Fruit fly (Drosophila melanogaster) whole organism, embryonic: ENCODE results near the gene Nlg4.

ENCODE experiments used
- Ada2b ChIP-seq: fragments of 200-800 bp; sonication (Bioruptor generic); IDR thresholded peaks from 2 replicates; pipeline ENCODE4 v1.3.6; 2022; ENCODE audit warnings: missing biosample characterization, missing genetic modification characterization
- CG1024 ChIP-seq: fragments of 200-800 bp; sonication (Bioruptor generic); IDR thresholded peaks from 2 replicates; pipeline ENCODE4 v1.3.6; 2022; ENCODE audit warnings: missing biosample characterization, missing genetic modification characterization
- CG10274 ChIP-seq: fragments of 200-800 bp; sonication (Bioruptor generic); optimal IDR thresholded peaks from 3 replicates; lab custom pipeline; 2017; ENCODE audit warnings: missing biosample characterization, mild to moderate bottlenecking, missing genetic modification characterization
- CG10366 ChIP-seq: fragments of 200-800 bp; sonication (Bioruptor generic); IDR thresholded peaks from 2 replicates; pipeline ENCODE4 v1.3.6; 2022; ENCODE audit warnings: missing biosample characterization, missing genetic modification characterization
- CG10959 ChIP-seq: fragments of 200-800 bp; sonication (Bioruptor generic); IDR thresholded peaks from 2 replicates; pipeline ENCODE4 v1.3.6; 2022; ENCODE audit warnings: missing biosample characterization, missing genetic modification characterization
- CG11093 ChIP-seq: fragments of 200-800 bp; sonication (Bioruptor generic); IDR thresholded peaks from 3 replicates; pipeline ENCODE4 v1.3.6; 2022; ENCODE audit warnings: missing biosample characterization, missing genetic modification characterization
- CG11695 ChIP-seq: fragments of 200-800 bp; sonication (Bioruptor generic); IDR thresholded peaks from 3 replicates; pipeline ENCODE4 v1.3.6; 2022; ENCODE audit warnings: missing biosample characterization, missing genetic modification characterization
- CG11723 ChIP-seq: fragments of 200-800 bp; sonication (Bioruptor generic); optimal IDR thresholded peaks from 2 replicates; lab custom pipeline; 2017; ENCODE audit warnings: missing biosample characterization, mild to moderate bottlenecking, missing genetic modification characterization
- CG14014 ChIP-seq: fragments of 200-800 bp; sonication (Bioruptor generic); IDR thresholded peaks from 2 replicates; pipeline ENCODE4 v1.3.6; 2022; ENCODE audit warnings: missing biosample characterization, missing genetic modification characterization
- CG1602 ChIP-seq: fragments of 200-800 bp; sonication (Bioruptor generic); optimal IDR thresholded peaks from 3 replicates; lab custom pipeline; 2016; ENCODE audit warnings: missing biosample characterization, missing genetic modification characterization
- CG1647 ChIP-seq: fragments of 200-800 bp; sonication (Bioruptor generic); optimal IDR thresholded peaks from 3 replicates; lab custom pipeline; 2016; ENCODE audit warnings: missing biosample characterization, missing genetic modification characterization
- CG17612 ChIP-seq: fragments of 200-800 bp; sonication (Bioruptor generic); IDR thresholded peaks from 2 replicates; pipeline ENCODE4 v1.3.6; 2022; ENCODE audit warnings: missing biosample characterization, missing genetic modification characterization
- CG18476 ChIP-seq: fragments of 200-800 bp; sonication (Bioruptor generic); optimal IDR thresholded peaks from 2 replicates; lab custom pipeline; 2016; ENCODE audit warnings: missing biosample characterization, mild to moderate bottlenecking, missing genetic modification characterization
- CG18599 ChIP-seq: fragments of 200-800 bp; sonication (Bioruptor generic); optimal IDR thresholded peaks from 3 replicates; lab custom pipeline; 2017; ENCODE audit warnings: missing biosample characterization, missing genetic modification characterization, mild to moderate bottlenecking, moderate library complexity, missing genetic modification reagents
- CG3065 ChIP-seq: fragments of 200-800 bp; sonication (Bioruptor generic); optimal IDR thresholded peaks from 2 replicates; lab custom pipeline; 2016; ENCODE audit warnings: missing biosample characterization, missing genetic modification characterization
- CG34224 ChIP-seq: fragments of 200-800 bp; sonication (Bioruptor generic); IDR thresholded peaks from 3 replicates; pipeline ENCODE4 v1.3.6; 2022; ENCODE audit warnings: missing biosample characterization, missing genetic modification characterization; ENCODE audit not compliant: partially characterized antibody
- CG42726 ChIP-seq: fragments of 200-800 bp; sonication (Bioruptor generic); IDR thresholded peaks from 2 replicates; pipeline ENCODE4 v1.3.6; 2022; ENCODE audit warnings: missing biosample characterization, missing genetic modification characterization; ENCODE audit not compliant: partially characterized antibody
- CG7786 ChIP-seq: fragments of 200-800 bp; sonication (Bioruptor generic); optimal IDR thresholded peaks from 2 replicates; lab custom pipeline; 2016; ENCODE audit warnings: missing biosample characterization, missing genetic modification characterization
- CG9437 ChIP-seq: fragments of 200-800 bp; sonication (Bioruptor generic); optimal IDR thresholded peaks from 2 replicates; lab custom pipeline; 2018; ENCODE audit warnings: missing biosample characterization, mild to moderate bottlenecking, missing genetic modification characterization
- CG9727 ChIP-seq: fragments of 200-800 bp; sonication (Bioruptor generic); optimal IDR thresholded peaks from 3 replicates; lab custom pipeline; 2017; ENCODE audit warnings: missing biosample characterization, mild to moderate bottlenecking, missing genetic modification characterization
- CkIIα-i1 ChIP-seq: fragments of 200-800 bp; sonication (Bioruptor generic); IDR thresholded peaks from 2 replicates; pipeline ENCODE4 v1.3.6; 2022; ENCODE audit warnings: missing biosample characterization, missing genetic modification characterization
- CoRest ChIP-seq: fragments of 200-800 bp; sonication (Bioruptor generic); optimal IDR thresholded peaks from 3 replicates; lab custom pipeline; 2018; ENCODE audit warnings: missing biosample characterization, mild to moderate bottlenecking, missing genetic modification characterization, moderate library complexity
- Eip74EF ChIP-seq, 2 experiments: fragments of 200-800 bp in 1 of 2; fragments of >200 bp in 1 of 2; sonication (Bioruptor generic) in 1 of 2; optimal IDR thresholded peaks; 2 replicates each; lab custom pipeline; 2017 to 2019; ENCODE audit warnings: missing biosample characterization in 2 of 2, missing genetic modification characterization in 2 of 2, mild to moderate bottlenecking in 1 of 2, moderate library complexity in 1 of 2
- Elba2 ChIP-seq: fragments of 200-800 bp; sonication (Bioruptor generic); optimal IDR thresholded peaks from 3 replicates; lab custom pipeline; 2016; ENCODE audit warnings: missing biosample characterization, missing genetic modification characterization
- HLH3B ChIP-seq: fragments of 200-800 bp; sonication (Bioruptor generic); IDR thresholded peaks from 2 replicates; pipeline ENCODE4 v1.3.6; 2022; ENCODE audit warnings: missing biosample characterization, missing genetic modification characterization
- Hmx ChIP-seq: fragments of 200-800 bp; sonication (Bioruptor generic); optimal IDR thresholded peaks from 2 replicates; lab custom pipeline; 2016; ENCODE audit warnings: missing biosample characterization, missing genetic modification characterization
- Mes4 ChIP-seq: fragments of 200-800 bp; sonication (Bioruptor generic); optimal IDR thresholded peaks from 2 replicates; lab custom pipeline; 2016; ENCODE audit warnings: missing biosample characterization, missing genetic modification characterization
- Ptx1 ChIP-seq: fragments of 200-800 bp; sonication (Bioruptor generic); IDR thresholded peaks from 2 replicates; pipeline ENCODE4 v1.3.6; 2022; ENCODE audit warnings: missing biosample characterization, missing genetic modification characterization
- Spps ChIP-seq: fragments of 200-800 bp; sonication (Bioruptor generic); optimal IDR thresholded peaks from 2 replicates; lab custom pipeline; 2018; ENCODE audit warnings: missing biosample characterization, mild to moderate bottlenecking, missing genetic modification characterization
- Sry-β ChIP-seq: fragments of 200-800 bp; sonication (Bioruptor generic); optimal IDR thresholded peaks from 2 replicates; lab custom pipeline; 2018; ENCODE audit warnings: missing biosample characterization, mild to moderate bottlenecking, missing genetic modification characterization, moderate library complexity
- aop ChIP-seq: fragments of 200-800 bp; sonication (Bioruptor generic); IDR thresholded peaks from 2 replicates; pipeline ENCODE4 v1.3.6; 2022; ENCODE audit warnings: missing biosample characterization, missing genetic modification characterization
- ase ChIP-seq: fragments of 200-800 bp; sonication (Bioruptor generic); IDR thresholded peaks from 3 replicates; pipeline ENCODE4 v1.3.6; 2022; ENCODE audit warnings: missing biosample characterization, missing genetic modification characterization
- bbx ChIP-seq: fragments of 200-800 bp; sonication (Bioruptor generic); IDR thresholded peaks from 2 replicates; pipeline ENCODE4 v1.3.6; 2022; ENCODE audit warnings: missing biosample characterization, missing genetic modification characterization; ENCODE audit not compliant: partially characterized antibody
- btn ChIP-seq: fragments of 200-800 bp; sonication (Bioruptor generic); optimal IDR thresholded peaks from 2 replicates; lab custom pipeline; 2016; ENCODE audit warnings: missing biosample characterization, missing genetic modification characterization
- cg ChIP-seq: fragments of 200-800 bp; sonication (Bioruptor generic); optimal IDR thresholded peaks from 3 replicates; lab custom pipeline; 2019; ENCODE audit warnings: missing biosample characterization, mild to moderate bottlenecking, missing genetic modification characterization, moderate library complexity
- crol ChIP-seq: fragments of 200-800 bp; sonication (Bioruptor generic); IDR thresholded peaks from 2 replicates; pipeline ENCODE4 v1.3.6; 2022; ENCODE audit warnings: missing biosample characterization, missing genetic modification characterization
- dmrt11E ChIP-seq: fragments of 200-800 bp; sonication (Bioruptor generic); optimal IDR thresholded peaks from 3 replicates; lab custom pipeline; 2018; ENCODE audit warnings: missing biosample characterization, mild to moderate bottlenecking, missing genetic modification characterization, moderate library complexity
- dmrt99B ChIP-seq: fragments of 200-800 bp; sonication (Bioruptor generic); optimal IDR thresholded peaks from 2 replicates; lab custom pipeline; 2018; ENCODE audit warnings: missing biosample characterization, mild to moderate bottlenecking, missing genetic modification characterization, moderate library complexity
- eve ChIP-seq, 2 experiments: fragments of >200 bp; optimal IDR thresholded peaks; 2 replicates each; lab custom pipeline; 2017; ENCODE audit warnings: missing biosample characterization in 2 of 2, missing genetic modification characterization in 2 of 2
- ewg ChIP-seq: fragments of 200-800 bp; sonication (Bioruptor generic); optimal IDR thresholded peaks from 3 replicates; lab custom pipeline; 2017; ENCODE audit warnings: mild to moderate bottlenecking, missing biosample characterization, missing genetic modification reagents, missing genetic modification characterization
- fru ChIP-seq: fragments of >200 bp; optimal IDR thresholded peaks from 2 replicates; lab custom pipeline; 2017
- kay ChIP-seq: fragments of 200-800 bp; sonication (Bioruptor generic); optimal IDR thresholded peaks from 2 replicates; lab custom pipeline; 2016; ENCODE audit warnings: missing biosample characterization, missing genetic modification characterization
- otp ChIP-seq: fragments of 200-800 bp; sonication (Bioruptor generic); IDR thresholded peaks from 3 replicates; pipeline ENCODE4, ENCODE4 v1.3.6; 2022; ENCODE audit warnings: missing biosample characterization, missing genetic modification characterization
- phol ChIP-seq: fragments of 200-800 bp; sonication (Bioruptor generic); optimal IDR thresholded peaks from 3 replicates; lab custom pipeline; 2018; ENCODE audit warnings: missing biosample characterization, mild to moderate bottlenecking, missing genetic modification characterization, moderate library complexity
- psq ChIP-seq: fragments of 200-800 bp; sonication (Bioruptor generic); optimal IDR thresholded peaks from 2 replicates; lab custom pipeline; 2017; ENCODE audit warnings: missing biosample characterization, missing genetic modification characterization
- rib ChIP-seq: fragments of 200-800 bp; sonication (Bioruptor generic); IDR thresholded peaks from 2 replicates; pipeline ENCODE4 v1.3.6; 2022; ENCODE audit warnings: missing biosample characterization, missing genetic modification characterization
- sob ChIP-seq: fragments of 200-800 bp; sonication (Bioruptor generic); IDR thresholded peaks from 2 replicates; pipeline ENCODE4 v1.3.6; 2022; ENCODE audit warnings: missing biosample characterization, missing genetic modification characterization
- tll ChIP-seq, 2 experiments: fragments of 200-800 bp in 1 of 2; fragments of >200 bp in 1 of 2; sonication (Bioruptor generic) in 1 of 2; optimal IDR thresholded peaks; 2 replicates each; lab custom pipeline; 2017 to 2019; ENCODE audit warnings: missing biosample characterization in 2 of 2, missing genetic modification characterization in 2 of 2, mild to moderate bottlenecking in 1 of 2, moderate library complexity in 1 of 2
- vvl ChIP-seq: fragments of 200-800 bp; sonication (Bioruptor generic); IDR thresholded peaks from 2 replicates; pipeline ENCODE4 v1.3.6; 2022; ENCODE audit warnings: missing biosample characterization, missing genetic modification characterization

The Nlg4 gene

DNA sequence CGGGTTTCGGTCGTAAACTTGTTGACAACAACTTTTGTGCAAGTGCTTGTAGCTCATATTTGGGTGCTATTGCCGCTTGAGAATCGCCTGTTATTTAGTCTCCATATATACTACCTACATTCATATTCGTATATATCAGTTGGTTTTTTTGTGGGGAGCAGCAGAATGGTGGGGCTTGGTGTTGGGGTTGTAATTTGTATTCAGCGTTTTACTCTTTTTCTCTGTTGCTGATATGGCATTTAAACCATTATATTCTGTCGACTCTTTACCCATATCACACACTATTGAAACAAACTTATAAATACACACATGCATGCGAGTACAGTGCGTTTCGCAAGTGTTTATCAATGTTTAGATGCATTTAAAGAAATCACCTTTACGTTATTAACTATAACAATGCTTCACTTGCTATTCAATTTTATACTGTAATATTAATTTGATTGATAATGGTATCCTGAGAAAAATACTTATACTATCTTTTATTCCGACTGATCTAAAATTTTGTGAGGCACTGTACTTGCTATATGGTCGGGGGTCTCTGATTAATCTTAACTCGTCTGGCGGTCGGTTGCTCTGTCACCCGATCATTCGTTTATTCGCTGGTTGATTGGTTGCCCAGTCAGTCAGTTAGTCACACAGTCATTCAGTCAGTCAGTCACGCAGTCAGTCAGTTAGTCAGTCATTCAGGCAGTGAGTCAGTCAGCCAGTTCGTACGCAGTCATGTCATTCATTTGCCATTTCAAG is 56.8 kb downstream of the Nlg4 start (continued):
- TF ChIP-seq ase (GFP tag; lab: Robert Waterston, UW) (peak; percentile 81; the same call in 2 of the 3 replicates), kay (peak; percentile 83), CoRest (tag; lab: Kevin White, UChicago) (peak; percentile 92), Spps (peak; percentile 52), CG17612 (0 out of 2 replicates have a peak, but pooled peaks have one; percentile 42), vvl (GFP tag; lab: Robert Waterston, UW) (peak; percentile 91), aop (GFP tag; lab: Robert Waterston, UW) (no peak), CG11695 (GFP tag; lab: Robert Waterston, UW) (peak; percentile 99), CG10366 (GFP tag; lab: Robert Waterston, UW) (peak; percentile 81), CG7786 (peak; percentile 86), CG1602 (GFP tag; lab: Kevin White, UChicago) (peak; percentile 64), CkIIα-i1 (GFP tag; lab: Robert Waterston, UW) (no peak; the same call in 1 of the 2 replicates), ewg (GFP tag; lab: Kevin White, UChicago) (peak; percentile 44), CG34224 (no peak), CG18599 (peak; percentile 96), rib (GFP tag; lab: Robert Waterston, UW) (peak; percentile 84), Ada2b (peak; percentile 85), CG14014 (GFP tag; lab: Robert Waterston, UW) (peak; percentile 88), phol (tag; lab: Kevin White, UChicago) (peak; percentile 81), otp (0 out of 3 replicates have a peak, but pooled peaks have one; percentile 46), Hmx (peak; percentile 52), bbx (GFP tag; lab: Robert Waterston, UW) (no peak), dmrt99B (tag; lab: Kevin White, UChicago) (peak; percentile 91), Ptx1 (GFP tag; lab: Robert Waterston, UW) (peak; percentile 89), CG18476 (GFP tag; lab: Kevin White, UChicago) (peak; percentile 78), Mes4 (peak; percentile 32), psq (GFP tag; lab: Kevin White, UChicago) (peak; percentile 12), CG1024 (GFP tag; lab: Robert Waterston, UW) (no peak), CG1647 (peak; percentile 63), CG42726 (GFP tag; lab: Robert Waterston, UW) (no peak), CG11723 (peak; percentile 69), CG9727 (GFP tag; lab: Kevin White, UChicago) (peak; percentile 86), HLH3B (GFP tag; lab: Robert Waterston, UW) (peak; percentile 87), eve (GFP tag; optimal IDR thresholded peaks at IDR 0.05; lab: Kevin White, UChicago) (peak in 1 of 2 experiments; percentile 62), tll (GFP tag; optimal IDR thresholded peaks at IDR 0.05; lab: Kevin White, UChicago) (peak in 1 of 2 experiments; percentile 4), fru (lab: Kevin White, UChicago) (no peak), dmrt11E (tag; lab: Kevin White, UChicago) (peak; percentile 49), cg (GFP tag; lab: Kevin White, UChicago) (peak; percentile 57), crol (GFP tag; lab: Robert Waterston, UW) (peak; percentile 52; the same call in 1 of the 2 replicates), CG3065 (peak; percentile 34), CG10959 (GFP tag; lab: Robert Waterston, UW) (no peak), CG10274 (GFP tag; lab: Kevin White, UChicago) (peak; percentile 78), Eip74EF (GFP tag; optimal IDR thresholded peaks at IDR 0.05; lab: Kevin White, UChicago) (peak in 1 of 2 experiments; percentile 87), btn (GFP tag; lab: Kevin White, UChicago) (peak; percentile 25), Sry-β (GFP tag; lab: Kevin White, UChicago) (no peak), sob (GFP tag; lab: Robert Waterston, UW) (peak; percentile 88), CG9437 (GFP tag; lab: Kevin White, UChicago) (peak; percentile 78), CG11093 (GFP tag; lab: Robert Waterston, UW) (0 out of 3 replicates have a peak, but pooled peaks have one; percentile 33), Elba2 (GFP tag; lab: Kevin White, UChicago) (no peak)
